Worm (Caenorhabditis elegans) whole organism, L2 larva: ENCODE data around the gene C16C8.22.

Experiments used
- C34F6.9 ChIP-seq: fragments of 150-350 bp; optimal IDR thresholded peaks from 2 replicates; lab custom pipeline; 2014; ENCODE audit warnings: missing biosample characterization, missing genetic modification characterization
- F13H6.1 ChIP-seq: sonication (generic microtip); optimal IDR thresholded peaks from 2 replicates; lab custom pipeline; 2016; ENCODE audit warnings: missing genetic modification characterization, missing compliant biosample characterization
- R02D3.7 ChIP-seq: fragments of 150-350 bp; optimal IDR thresholded peaks from 2 replicates; lab custom pipeline; 2014; ENCODE audit warnings: missing biosample characterization, missing genetic modification characterization
- Y55F3AM.14 ChIP-seq: fragments of 200-800 bp; sonication (Bioruptor generic); optimal IDR thresholded peaks from 2 replicates; lab custom pipeline; 2018; ENCODE audit warnings: mild to moderate bottlenecking, missing genetic modification characterization, missing compliant biosample characterization
- ZK546.5 ChIP-seq: sonication (generic microtip); optimal IDR thresholded peaks from 2 replicates; lab custom pipeline; 2017; ENCODE audit warnings: missing biosample characterization, missing genetic modification characterization
- alr-1 ChIP-seq: fragments of 150-350 bp; optimal IDR thresholded peaks from 2 replicates; lab custom pipeline; 2014; ENCODE audit warnings: missing biosample characterization, missing genetic modification characterization
- aly-2 ChIP-seq: fragments of 150-350 bp; optimal IDR thresholded peaks from 2 replicates; lab custom pipeline; 2014; ENCODE audit warnings: missing biosample characterization, missing genetic modification characterization
- ama-1 ChIP-seq: fragments of 150-350 bp; optimal IDR thresholded peaks from 2 replicates; lab custom pipeline; 2018; ENCODE audit warnings: inconsistent platforms
- blmp-1 ChIP-seq: sonication (generic microtip); optimal IDR thresholded peaks from 2 replicates; lab custom pipeline; 2017; ENCODE audit warnings: missing genetic modification characterization, mild to moderate bottlenecking, missing compliant biosample characterization, antibody characterized with exemption, moderate library complexity; ENCODE audit not compliant: insufficient read depth
- ceh-16 ChIP-seq: fragments of 150-350 bp; optimal IDR thresholded peaks from 2 replicates; lab custom pipeline; 2014; ENCODE audit warnings: missing biosample characterization, missing genetic modification characterization
- ceh-82 ChIP-seq: fragments of 150-350 bp; optimal IDR thresholded peaks from 2 replicates; lab custom pipeline; 2014; ENCODE audit warnings: missing biosample characterization, missing genetic modification characterization
- crh-2 ChIP-seq: sonication (generic microtip); optimal IDR thresholded peaks from 2 replicates; lab custom pipeline; 2017; ENCODE audit warnings: missing biosample characterization, missing genetic modification characterization
- dmd-4 ChIP-seq: sonication (generic microtip); optimal IDR thresholded peaks from 2 replicates; lab custom pipeline; 2017; ENCODE audit warnings: missing biosample characterization, missing genetic modification characterization
- egl-27 ChIP-seq: sonication (generic microtip); optimal IDR thresholded peaks from 3 replicates; lab custom pipeline; 2017; ENCODE audit warnings: missing biosample characterization, missing genetic modification reagents, missing genetic modification characterization
- elt-3 ChIP-seq: sonication (generic microtip); optimal IDR thresholded peaks from 2 replicates; lab custom pipeline; 2017; ENCODE audit warnings: missing biosample characterization, missing genetic modification characterization
- fos-1 ChIP-seq: fragments of 150-350 bp; optimal IDR thresholded peaks from 2 replicates; lab custom pipeline; 2014; ENCODE audit warnings: missing biosample characterization, missing genetic modification characterization
- gmeb-1 ChIP-seq: fragments of 150-350 bp; optimal IDR thresholded peaks from 2 replicates; lab custom pipeline; 2014; ENCODE audit warnings: missing biosample characterization, missing genetic modification characterization
- lin-13 ChIP-seq: fragments of 150-350 bp; optimal IDR thresholded peaks from 2 replicates; lab custom pipeline; 2014; ENCODE audit warnings: missing biosample characterization, missing genetic modification reagents, missing genetic modification characterization
- lin-39 ChIP-seq: fragments of 150-350 bp; optimal IDR thresholded peaks from 2 replicates; lab custom pipeline; 2014; ENCODE audit warnings: missing biosample characterization, missing genetic modification reagents, missing genetic modification characterization
- lsy-2 ChIP-seq, 2 experiments: fragments of 150-350 bp in 1 of 2; sonication (generic microtip) in 1 of 2; optimal IDR thresholded peaks; 2 replicates each; lab custom pipeline; 2014 to 2017; ENCODE audit warnings: missing biosample characterization in 2 of 2, missing genetic modification characterization in 2 of 2
- mbf-1 ChIP-seq: sonication (generic microtip); optimal IDR thresholded peaks from 2 replicates; lab custom pipeline; 2017; ENCODE audit warnings: missing biosample characterization, missing genetic modification characterization
- nhr-10 ChIP-seq: sonication (generic microtip); optimal IDR thresholded peaks from 2 replicates; lab custom pipeline; 2017; ENCODE audit warnings: missing biosample characterization, missing genetic modification characterization
- nhr-11 ChIP-seq: fragments of 150-350 bp; optimal IDR thresholded peaks from 2 replicates; lab custom pipeline; 2014; ENCODE audit warnings: missing biosample characterization, missing genetic modification characterization
- nhr-12 ChIP-seq: fragments of 150-350 bp; optimal IDR thresholded peaks from 2 replicates; lab custom pipeline; 2014; ENCODE audit warnings: missing biosample characterization, missing genetic modification characterization
- nhr-129 ChIP-seq: fragments of 150-350 bp; optimal IDR thresholded peaks from 2 replicates; lab custom pipeline; 2014; ENCODE audit warnings: missing biosample characterization, missing genetic modification characterization
- nhr-21 ChIP-seq: fragments of 150-350 bp; optimal IDR thresholded peaks from 2 replicates; lab custom pipeline; 2014; ENCODE audit warnings: missing biosample characterization, missing genetic modification characterization
- nhr-23 ChIP-seq: fragments of 150-350 bp; optimal IDR thresholded peaks from 2 replicates; lab custom pipeline; 2014; ENCODE audit warnings: missing biosample characterization, missing genetic modification reagents, missing genetic modification characterization
- nhr-237 ChIP-seq: fragments of 150-350 bp; optimal IDR thresholded peaks from 2 replicates; lab custom pipeline; 2014; ENCODE audit warnings: missing biosample characterization, missing genetic modification characterization
- nhr-25 ChIP-seq: fragments of 150-350 bp; sonication (generic microtip); optimal IDR thresholded peaks from 3 replicates; lab custom pipeline; 2014; ENCODE audit warnings: missing biosample characterization, missing genetic modification characterization
- nhr-6 ChIP-seq: fragments of 150-350 bp; optimal IDR thresholded peaks from 2 replicates; lab custom pipeline; 2014; ENCODE audit warnings: missing biosample characterization, missing genetic modification characterization
- nhr-77 ChIP-seq: fragments of 150-350 bp; optimal IDR thresholded peaks from 2 replicates; lab custom pipeline; 2014; ENCODE audit warnings: missing biosample characterization, missing genetic modification characterization
- peb-1 ChIP-seq: fragments of 150-350 bp; optimal IDR thresholded peaks from 2 replicates; lab custom pipeline; 2014; ENCODE audit warnings: missing biosample characterization, missing genetic modification characterization
- sem-4 ChIP-seq: fragments of 150-350 bp; optimal IDR thresholded peaks from 2 replicates; lab custom pipeline; 2014; ENCODE audit warnings: missing biosample characterization, missing genetic modification reagents, missing genetic modification characterization
- skn-1 ChIP-seq: sonication (generic microtip); optimal IDR thresholded peaks from 2 replicates; lab custom pipeline; 2017; ENCODE audit warnings: missing biosample characterization, missing genetic modification characterization
- sma-3 ChIP-seq: sonication (generic microtip); optimal IDR thresholded peaks from 2 replicates; lab custom pipeline; 2016; ENCODE audit warnings: missing genetic modification reagents, missing genetic modification characterization, missing compliant biosample characterization
- sma-9 ChIP-seq, 2 experiments: fragments of 150-350 bp in 1 of 2; sonication (generic microtip) in 1 of 2; optimal IDR thresholded peaks; 2 replicates each; lab custom pipeline; 2014 to 2016; ENCODE audit warnings: missing genetic modification characterization in 2 of 2, mild to moderate bottlenecking in 1 of 2, missing biosample characterization in 1 of 2, missing compliant biosample characterization in 1 of 2, missing genetic modification reagents in 1 of 2, moderate library complexity in 1 of 2
- snpc-4 ChIP-seq: fragments of 150-350 bp; optimal IDR thresholded peaks from 2 replicates; lab custom pipeline; 2014; ENCODE audit warnings: missing biosample characterization, missing genetic modification characterization
- unc-39 ChIP-seq: fragments of 150-350 bp; optimal IDR thresholded peaks from 2 replicates; lab custom pipeline; 2014; ENCODE audit warnings: missing biosample characterization, missing genetic modification characterization
- unc-55 ChIP-seq: fragments of 150-350 bp; sonication (generic microtip); optimal IDR thresholded peaks from 3 replicates; lab custom pipeline; 2014; ENCODE audit warnings: missing biosample characterization, missing genetic modification reagents, missing genetic modification characterization
- unc-62 ChIP-seq: fragments of 150-350 bp; optimal IDR thresholded peaks from 2 replicates; lab custom pipeline; 2014; ENCODE audit warnings: missing biosample characterization, missing genetic modification reagents, missing genetic modification characterization
- ztf-1 ChIP-seq: fragments of 200-800 bp; sonication (Bioruptor generic); conservative IDR thresholded peaks from 2 replicates; pipeline ENCODE4 v1.3.6; 2022; ENCODE audit warnings: missing genetic modification characterization, missing compliant biosample characterization
- ztf-11 ChIP-seq: sonication (generic microtip); optimal IDR thresholded peaks from 2 replicates; lab custom pipeline; 2017; ENCODE audit warnings: missing biosample characterization, missing genetic modification characterization

The C16C8.22 gene

ce11 chrII:3441377-3441776, 1.7 kb downstream of the C16C8.22 start, which contains the start of gene C16C8.27:
Gene C16C8.27 (plus strand): TSS chrII:3441677.
- TF ChIP-seq F13H6.1 (tag; lab: Kevin White, UChicago) (no peak), ama-1 (lab: Kevin White, UChicago) (no peak), lsy-2 (tag; optimal IDR thresholded peaks at IDR 0.05; lab: Kevin White, UChicago) (no peak), unc-62 (GFP tag; lab: Kevin White, UChicago) (no peak), aly-2 (no peak), unc-39 (no peak), R02D3.7 (no peak), nhr-12 (tag; lab: Kevin White, UChicago) (no peak), ceh-82 (tag; lab: Kevin White, UChicago) (no peak), egl-27 (tag; lab: Kevin White, UChicago) (no peak), C34F6.9 (no peak), ztf-11 (no peak), blmp-1 (tag; lab: Kevin White, UChicago) (no peak), alr-1 (no peak), nhr-237 (tag; lab: Kevin White, UChicago) (no peak), nhr-23 (tag; lab: Kevin White, UChicago) (no peak), sma-9 (GFP tag; optimal IDR thresholded peaks at IDR 0.05; lab: Kevin White, UChicago) (no peak), sma-9 (tag; optimal IDR thresholded peaks at IDR 0.05; lab: Kevin White, UChicago) (no peak)
- TF ChIP-seq, all 48 proteins: peak for 0

ce11 chrII:3440641-3440926, 2.5 kb downstream of the C16C8.22 start, which contains the start of gene C16C8.17:
Gene C16C8.17 (plus strand): TSS chrII:3440827.
- TF ChIP-seq ama-1 (lab: Kevin White, UChicago) (no peak), nhr-10 (no peak), blmp-1 (tag; lab: Kevin White, UChicago) (no peak), Y55F3AM.14 (GFP tag; lab: Kevin White, UChicago) (no peak), ZK546.5 (tag; lab: Kevin White, UChicago) (no peak), nhr-129 (no peak), ceh-16 (tag; lab: Kevin White, UChicago) (no peak), sem-4 (tag; lab: Kevin White, UChicago) (no peak), elt-3 (tag; lab: Kevin White, UChicago) (no peak), egl-27 (tag; lab: Kevin White, UChicago) (no peak), lsy-2 (tag; optimal IDR thresholded peaks at IDR 0.05; lab: Kevin White, UChicago) (no peak)

ce11 chrII:3439842-3440640, 3.0 kb downstream of the C16C8.22 start:
- TF ChIP-seq nhr-6 (no peak), sma-9 (GFP tag; optimal IDR thresholded peaks at IDR 0.05; lab: Kevin White, UChicago) (peak; percentile 90), sma-9 (tag; optimal IDR thresholded peaks at IDR 0.05; lab: Kevin White, UChicago) (no peak), ceh-16 (tag; lab: Kevin White, UChicago) (no peak), fos-1 (tag; lab: Kevin White, UChicago) (peak; percentile 72), snpc-4 (tag; lab: Kevin White, UChicago) (peak; percentile 59), sma-3 (peak; percentile 66), unc-62 (GFP tag; lab: Kevin White, UChicago) (no peak), blmp-1 (tag; lab: Kevin White, UChicago) (no peak), unc-39 (no peak)

- TF ChIP-seq nhr-12 (tag; lab: Kevin White, UChicago) (no peak), sma-3 (peak; percentile 68), R02D3.7 (no peak), nhr-11 (tag; lab: Kevin White, UChicago) (no peak), nhr-23 (tag; lab: Kevin White, UChicago) (no peak), nhr-21 (tag; lab: Kevin White, UChicago) (peak; percentile 6), nhr-25 (tag; lab: Kevin White, UChicago) (no peak), unc-55 (GFP tag; lab: Kevin White, UChicago) (no peak), egl-27 (tag; lab: Kevin White, UChicago) (peak; percentile 7), ztf-11 (no peak), crh-2 (tag; lab: Kevin White, UChicago) (peak; percentile 29), lin-39 (tag; lab: Kevin White, UChicago) (no peak), Y55F3AM.14 (GFP tag; lab: Kevin White, UChicago) (no peak), F13H6.1 (tag; lab: Kevin White, UChicago) (no peak), mbf-1 (no peak), ztf-1 (GFP tag; lab: Robert Waterston, UW) (no peak), nhr-10 (no peak), ceh-16 (tag; lab: Kevin White, UChicago) (no peak), lin-13 (GFP tag; lab: Kevin White, UChicago) (peak; percentile 27), C34F6.9 (no peak), sem-4 (tag; lab: Kevin White, UChicago) (no peak), gmeb-1 (peak; percentile 46), nhr-77 (tag; lab: Kevin White, UChicago) (no peak), fos-1 (tag; lab: Kevin White, UChicago) (peak; percentile 64), sma-9 (GFP tag; optimal IDR thresholded peaks at IDR 0.05; lab: Kevin White, UChicago) (peak; percentile 16), sma-9 (tag; optimal IDR thresholded peaks at IDR 0.05; lab: Kevin White, UChicago) (no peak), aly-2 (no peak), peb-1 (tag; lab: Kevin White, UChicago) (no peak), unc-39 (no peak), skn-1 (tag; lab: Kevin White, UChicago) (no peak), ceh-82 (tag; lab: Kevin White, UChicago) (no peak), dmd-4 (tag; lab: Kevin White, UChicago) (no peak), nhr-237 (tag; lab: Kevin White, UChicago) (no peak)
Measured at ce11 chrII:3439244-3439698, 3.8 kb downstream of the C16C8.22 start.
